Worm (Caenorhabditis elegans) whole organism, L3 larva: ENCODE data around the gene srsx-26.

Source experiments
- fkh-10 ChIP-seq: sonication (generic microtip); optimal IDR thresholded peaks from 2 replicates; lab custom pipeline; 2017; ENCODE audit warnings: missing biosample characterization, missing genetic modification reagents, missing genetic modification characterization
- nhr-25 ChIP-seq: sonication (generic microtip); optimal IDR thresholded peaks from 2 replicates; lab custom pipeline; 2017; ENCODE audit warnings: missing biosample characterization, missing genetic modification characterization
- zag-1 ChIP-seq: fragments of 150-350 bp; optimal IDR thresholded peaks from 2 replicates; lab custom pipeline; 2014; ENCODE audit warnings: missing biosample characterization, missing genetic modification characterization

- TF ChIP-seq zag-1 (tag; lab: Kevin White, UChicago) (no peak), nhr-25 (tag; lab: Kevin White, UChicago) (no peak), fkh-10 (GFP tag; lab: Kevin White, UChicago) (no peak)
These were observed 12.5 kb downstream of the srsx-26 start, which contains the start of gene C51E3.10 for ce11 chrV:10160954-10161353.
